Worm (Caenorhabditis elegans): Measurements from ENCODE around the gene ddi-1.

The ddi-1 gene

ce11 chrIV:6531450-6531849 is 8.8 kb downstream of the ddi-1 start, which contains the start of gene C01G5.4:
Gene C01G5.4 (plus strand): TSS chrIV:6531750.
- TF ChIP-seq nhr-80 (tag; optimal IDR thresholded peaks at IDR 0.05) = no peak
- TF ChIP-seq madf-3 (GFP tag; IDR thresholded peaks at IDR 0.05) = no peak
- no peak for TF ChIP-seq ccch-3 (GFP tag; optimal IDR thresholded peaks at IDR 0.05)
- no peak for TF ChIP-seq athp-1 (tag; optimal IDR thresholded peaks at IDR 0.05)
- no peak for TF ChIP-seq mes-4 (tag; optimal IDR thresholded peaks at IDR 0.05)
- no peak for TF ChIP-seq nhr-27 (tag; optimal IDR thresholded peaks at IDR 0.05)
- TF ChIP-seq pha-4 (tag; optimal IDR thresholded peaks at IDR 0.05) = no peak
- TF ChIP-seq F49E8.2 (tag; optimal IDR thresholded peaks at IDR 0.05; ENCODE audit: insufficient read depth) = no peak
- TF ChIP-seq mxl-1 (tag; optimal IDR thresholded peaks at IDR 0.05) = no peak
- no peak for TF ChIP-seq B0336.3 (GFP tag; IDR thresholded peaks at IDR 0.05)
- no peak for TF ChIP-seq unc-130 (GFP tag; optimal IDR thresholded peaks at IDR 0.05)
- TF ChIP-seq ztf-26 (tag; optimal IDR thresholded peaks at IDR 0.05) = no peak
- no peak for TF ChIP-seq lsy-27 (tag; optimal IDR thresholded peaks at IDR 0.05; ENCODE audit: borderline replicate concordance, insufficient read depth)
- no peak for TF ChIP-seq hmg-1.2 (GFP tag; IDR thresholded peaks at IDR 0.05)
- no peak for TF ChIP-seq F10E7.11 (tag; optimal IDR thresholded peaks at IDR 0.05)
- TF ChIP-seq dpff-1 (tag; optimal IDR thresholded peaks at IDR 0.05) = no peak
- no peak for TF ChIP-seq dox-1 (GFP tag; IDR thresholded peaks at IDR 0.05)
- TF ChIP-seq bed-2 (GFP tag; IDR thresholded peaks at IDR 0.05) = no peak

DNA sequence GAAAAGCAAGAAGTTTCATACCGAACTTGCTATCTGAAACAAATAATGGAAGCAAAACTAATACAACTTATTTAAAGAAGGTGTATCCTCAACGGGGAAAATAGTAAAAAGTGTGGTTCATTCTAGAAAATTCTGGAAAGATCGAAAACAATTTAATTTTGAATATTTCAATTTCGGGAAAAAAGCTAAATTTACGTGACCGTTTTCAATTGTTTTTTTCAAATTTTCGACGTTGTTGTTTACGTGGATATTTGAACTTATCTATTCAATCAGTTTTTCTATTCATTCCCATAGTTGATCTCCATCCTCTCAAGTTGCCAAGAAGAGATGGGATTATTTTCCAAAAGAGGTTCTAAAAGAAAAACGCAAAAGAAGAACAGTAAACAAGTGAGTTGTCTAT is 13.2 kb downstream of the ddi-1 start, which contains the start of gene C01G5.3:
Gene C01G5.3 (plus strand): TSS at position 301 of the 400 bp plus-strand sequence.
- no peak for TF ChIP-seq F55B11.4 (tag; optimal IDR thresholded peaks at IDR 0.05; ENCODE audit: borderline replicate concordance, insufficient read depth)
- TF ChIP-seq C06A6.2 (GFP tag; conservative IDR thresholded peaks at IDR 0.05) = no peak
- TF ChIP-seq ztf-3 (GFP tag; optimal IDR thresholded peaks at IDR 0.05) = no peak
- no peak for TF ChIP-seq egrh-3 (GFP tag; IDR thresholded peaks at IDR 0.05)
- no peak for TF ChIP-seq Y79H2A.3 (GFP tag; conservative IDR thresholded peaks at IDR 0.05)
- TF ChIP-seq F22D6.2 (tag; optimal IDR thresholded peaks at IDR 0.05) = no peak
- TF ChIP-seq madf-8 (GFP tag; conservative IDR thresholded peaks at IDR 0.05) = no peak
- TF ChIP-seq egl-18 (GFP tag; IDR thresholded peaks at IDR 0.05) = no peak
- no peak for TF ChIP-seq Y53F4B.3 (GFP tag; IDR thresholded peaks at IDR 0.05)
- TF ChIP-seq B0035.1 (tag; optimal IDR thresholded peaks at IDR 0.05) = no peak
- no peak for TF ChIP-seq C17E4.6 (GFP tag; IDR thresholded peaks at IDR 0.05)
- no peak for TF ChIP-seq ztf-26 (tag; optimal IDR thresholded peaks at IDR 0.05)
- TF ChIP-seq ztf-22 (GFP tag; optimal IDR thresholded peaks at IDR 0.05) = no peak

DNA sequence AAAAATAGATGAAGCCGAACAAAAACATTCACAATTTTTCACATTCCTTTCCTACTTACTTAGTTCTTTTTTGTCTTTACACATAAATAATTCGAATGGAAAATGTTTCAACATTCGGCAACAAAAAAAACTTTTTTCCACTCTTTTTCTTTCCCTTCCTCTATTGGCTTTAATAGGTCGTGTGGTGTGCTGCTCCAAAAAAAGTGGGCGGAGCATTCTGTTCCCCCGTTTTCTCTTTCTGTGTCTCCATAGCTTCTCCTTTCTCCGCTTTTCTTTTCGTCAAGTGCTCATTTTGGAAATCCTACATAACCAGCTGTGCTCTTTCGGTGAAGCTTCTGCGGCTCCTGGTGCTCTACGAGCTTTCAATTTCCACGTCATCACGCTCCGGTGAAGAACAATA is 18.8 kb downstream of the ddi-1 start, which contains the start of gene C01G5.25:
Gene C01G5.25 (plus strand): TSS at position 250 of the 400 bp plus-strand sequence.
- TF ChIP-seq nhr-179 (tag; optimal IDR thresholded peaks at IDR 0.05) = no peak
- no peak for TF ChIP-seq mes-4 (tag; optimal IDR thresholded peaks at IDR 0.05)
- TF ChIP-seq T26A5.8 (tag; optimal IDR thresholded peaks at IDR 0.05) = no peak
- no peak for TF ChIP-seq nhr-90 (tag; optimal IDR thresholded peaks at IDR 0.05)

- TF ChIP-seq hrde-1 (tag; optimal IDR thresholded peaks at IDR 0.05; ENCODE audit: borderline replicate concordance) (no peak), dox-1 (GFP tag; IDR thresholded peaks at IDR 0.05) (no peak), nhr-90 (tag; optimal IDR thresholded peaks at IDR 0.05) (no peak), tlf-1 (GFP tag; optimal IDR thresholded peaks at IDR 0.05) (no peak), let-607 (tag; optimal IDR thresholded peaks at IDR 0.05) (no peak), nfyb-1 (GFP tag; IDR thresholded peaks at IDR 0.05) (no peak), F57A8.1 (GFP tag; optimal IDR thresholded peaks at IDR 0.05) (no peak), T07F8.4 (tag; optimal IDR thresholded peaks at IDR 0.05) (no peak), F33H1.4 (GFP tag; IDR thresholded peaks at IDR 0.05) (no peak), B0035.1 (tag; optimal IDR thresholded peaks at IDR 0.05) (no peak), gei-17 (GFP tag; optimal IDR thresholded peaks at IDR 0.05) (no peak)
These were observed 20.3 kb downstream of the ddi-1 start for ce11 chrIV:6542962-6543361.
